Fruit fly (Drosophila melanogaster) whole organism, embryonic: Measurements from ENCODE around the gene CG15382.

Experiments
- Ada2b ChIP-seq: fragments of 200-800 bp; sonication (Bioruptor generic); IDR thresholded peaks from 2 replicates; pipeline ENCODE4 v1.3.6; 2022; ENCODE audit warnings: missing biosample characterization, missing genetic modification characterization
- CG10267 ChIP-seq: fragments of 200-800 bp; sonication (Bioruptor generic); optimal IDR thresholded peaks from 2 replicates; lab custom pipeline; 2018; ENCODE audit warnings: missing biosample characterization, mild to moderate bottlenecking, missing genetic modification characterization, moderate library complexity
- CG11723 ChIP-seq: fragments of 200-800 bp; sonication (Bioruptor generic); optimal IDR thresholded peaks from 2 replicates; lab custom pipeline; 2017; ENCODE audit warnings: missing biosample characterization, mild to moderate bottlenecking, missing genetic modification characterization
- CG12391 ChIP-seq: fragments of 200-800 bp; sonication (Bioruptor generic); optimal IDR thresholded peaks from 3 replicates; lab custom pipeline; 2018; ENCODE audit warnings: missing biosample characterization, mild to moderate bottlenecking, missing genetic modification characterization, moderate library complexity
- CG13287 ChIP-seq: fragments of 200-800 bp; sonication (Bioruptor generic); IDR thresholded peaks from 2 replicates; pipeline ENCODE4 v1.3.6; 2022; ENCODE audit warnings: missing biosample characterization, missing genetic modification characterization; ENCODE audit not compliant: partially characterized antibody
- CG13424 ChIP-seq: fragments of 200-800 bp; sonication (Bioruptor generic); optimal IDR thresholded peaks from 2 replicates; lab custom pipeline; 2019; ENCODE audit warnings: missing biosample characterization, mild to moderate bottlenecking, missing genetic modification characterization, moderate library complexity
- CG14860 ChIP-seq: fragments of 200-800 bp; sonication (Bioruptor generic); IDR thresholded peaks from 3 replicates; pipeline ENCODE4 v1.3.6; 2022; ENCODE audit warnings: missing biosample characterization, missing genetic modification characterization; ENCODE audit not compliant: partially characterized antibody
- CG15514 ChIP-seq: fragments of 200-800 bp; sonication (Bioruptor generic); optimal IDR thresholded peaks from 3 replicates; lab custom pipeline; 2017; ENCODE audit warnings: missing biosample characterization, missing genetic modification characterization, mild to moderate bottlenecking, moderate library complexity, missing genetic modification reagents
- CG16813 ChIP-seq: fragments of 200-800 bp; sonication (Bioruptor generic); IDR thresholded peaks from 3 replicates; pipeline ENCODE4 v1.3.6; 2022; ENCODE audit warnings: missing biosample characterization, missing genetic modification characterization; ENCODE audit not compliant: partially characterized antibody
- CG16863 ChIP-seq: fragments of 200-800 bp; sonication (Bioruptor generic); optimal IDR thresholded peaks from 3 replicates; lab custom pipeline; 2016; ENCODE audit warnings: missing biosample characterization, missing genetic modification characterization
- CG17359 ChIP-seq: fragments of 200-800 bp; sonication (Bioruptor generic); optimal IDR thresholded peaks from 3 replicates; lab custom pipeline; 2018; ENCODE audit warnings: missing biosample characterization, mild to moderate bottlenecking, missing genetic modification characterization, moderate library complexity
- CG18262 ChIP-seq: fragments of 200-800 bp; optimal IDR thresholded peaks from 3 replicates; lab custom pipeline; 2019; ENCODE audit warnings: missing biosample characterization, mild to moderate bottlenecking, missing genetic modification characterization, moderate library complexity
- CG34376 ChIP-seq: fragments of 200-800 bp; sonication (Bioruptor generic); optimal IDR thresholded peaks from 2 replicates; lab custom pipeline; 2018; ENCODE audit warnings: missing biosample characterization, mild to moderate bottlenecking, missing genetic modification characterization
- CG4328 ChIP-seq: fragments of 200-800 bp; sonication (Bioruptor generic); optimal IDR thresholded peaks from 3 replicates; lab custom pipeline; 2017; ENCODE audit warnings: missing biosample characterization, missing genetic modification reagents, missing genetic modification characterization
- CG6654 ChIP-seq: fragments of 200-800 bp; sonication (Bioruptor generic); optimal IDR thresholded peaks from 2 replicates; lab custom pipeline; 2017; ENCODE audit warnings: missing biosample characterization, mild to moderate bottlenecking, missing genetic modification characterization
- CG6683 ChIP-seq: fragments of 200-800 bp; sonication (Bioruptor generic); optimal IDR thresholded peaks from 2 replicates; lab custom pipeline; 2017; ENCODE audit warnings: missing biosample characterization, mild to moderate bottlenecking, missing genetic modification characterization, missing genetic modification reagents
- CG6765 ChIP-seq: fragments of 200-800 bp; sonication (Bioruptor generic); optimal IDR thresholded peaks from 3 replicates; lab custom pipeline; 2017; ENCODE audit warnings: missing biosample characterization, mild to moderate bottlenecking, missing genetic modification characterization
- CG7745 ChIP-seq: fragments of 200-800 bp; sonication (Bioruptor generic); optimal IDR thresholded peaks from 2 replicates; lab custom pipeline; 2018; ENCODE audit warnings: missing biosample characterization, mild to moderate bottlenecking, missing genetic modification characterization, moderate library complexity
- CG7963 ChIP-seq: fragments of 200-800 bp; sonication (Bioruptor generic); IDR thresholded peaks from 3 replicates; pipeline ENCODE4 v1.3.6; 2022; ENCODE audit warnings: missing biosample characterization, missing genetic modification characterization; ENCODE audit not compliant: partially characterized antibody
- CG9437 ChIP-seq: fragments of 200-800 bp; sonication (Bioruptor generic); optimal IDR thresholded peaks from 2 replicates; lab custom pipeline; 2018; ENCODE audit warnings: missing biosample characterization, mild to moderate bottlenecking, missing genetic modification characterization
- CHES-1-like ChIP-seq: fragments of 200-800 bp; sonication (Bioruptor generic); optimal IDR thresholded peaks from 2 replicates; lab custom pipeline; 2016; ENCODE audit warnings: missing biosample characterization, missing genetic modification characterization
- CoRest ChIP-seq: fragments of 200-800 bp; sonication (Bioruptor generic); optimal IDR thresholded peaks from 3 replicates; lab custom pipeline; 2018; ENCODE audit warnings: missing biosample characterization, mild to moderate bottlenecking, missing genetic modification characterization, moderate library complexity
- Dip3 ChIP-seq: fragments of 200-800 bp; sonication (Bioruptor generic); optimal IDR thresholded peaks from 3 replicates; lab custom pipeline; 2016; ENCODE audit warnings: missing biosample characterization, missing genetic modification characterization
- Dp ChIP-seq: fragments of 200-800 bp; sonication (Bioruptor generic); optimal IDR thresholded peaks from 2 replicates; lab custom pipeline; 2018; ENCODE audit warnings: missing biosample characterization, mild to moderate bottlenecking, missing genetic modification characterization, moderate library complexity
- Fer3 ChIP-seq: fragments of 200-800 bp; sonication (Bioruptor generic); optimal IDR thresholded peaks from 2 replicates; lab custom pipeline; 2018; ENCODE audit warnings: missing biosample characterization, mild to moderate bottlenecking, missing genetic modification characterization, moderate library complexity
- H2.0 ChIP-seq: fragments of 200-800 bp; sonication (Bioruptor generic); IDR thresholded peaks from 2 replicates; pipeline ENCODE4 v1.3.6; 2022; ENCODE audit warnings: missing biosample characterization, missing genetic modification characterization
- Hsf ChIP-seq: fragments of 200-800 bp; sonication (Bioruptor generic); optimal IDR thresholded peaks from 3 replicates; lab custom pipeline; 2016; ENCODE audit warnings: missing biosample characterization, missing genetic modification characterization
- Oli ChIP-seq: fragments of 200-800 bp; sonication (Bioruptor generic); optimal IDR thresholded peaks from 2 replicates; lab custom pipeline; 2018; ENCODE audit warnings: missing biosample characterization, mild to moderate bottlenecking, missing genetic modification characterization, moderate library complexity
- Sox102F ChIP-seq: fragments of 200-800 bp; sonication (Bioruptor generic); optimal IDR thresholded peaks from 2 replicates; lab custom pipeline; 2018; ENCODE audit warnings: missing biosample characterization, mild to moderate bottlenecking, missing genetic modification characterization, moderate library complexity
- Ssrp ChIP-seq: fragments of 200-800 bp; sonication (Bioruptor generic); optimal IDR thresholded peaks from 2 replicates; lab custom pipeline; 2018; ENCODE audit warnings: missing biosample characterization, mild to moderate bottlenecking, missing genetic modification characterization, moderate library complexity
- btn ChIP-seq: fragments of 200-800 bp; sonication (Bioruptor generic); optimal IDR thresholded peaks from 2 replicates; lab custom pipeline; 2016; ENCODE audit warnings: missing biosample characterization, missing genetic modification characterization
- corto ChIP-seq: fragments of 200-800 bp; sonication (Bioruptor generic); optimal IDR thresholded peaks from 2 replicates; lab custom pipeline; 2016; ENCODE audit warnings: missing biosample characterization, mild to moderate bottlenecking, missing genetic modification characterization, moderate library complexity
- dimm ChIP-seq: fragments of 200-800 bp; sonication (Bioruptor generic); IDR thresholded peaks from 2 replicates; pipeline ENCODE4 v1.3.6; 2022; ENCODE audit warnings: missing biosample characterization, missing genetic modification characterization
- ind ChIP-seq: fragments of 200-800 bp; sonication (Bioruptor generic); optimal IDR thresholded peaks from 3 replicates; lab custom pipeline; 2016; ENCODE audit warnings: missing biosample characterization, missing genetic modification characterization
- kah ChIP-seq: fragments of 200-800 bp; sonication (Bioruptor generic); optimal IDR thresholded peaks from 2 replicates; lab custom pipeline; 2018; ENCODE audit warnings: missing biosample characterization, mild to moderate bottlenecking, missing genetic modification characterization
- lmd ChIP-seq: fragments of 200-800 bp; sonication (Bioruptor generic); IDR thresholded peaks from 2 replicates; pipeline ENCODE4 v1.3.6; 2022; ENCODE audit warnings: missing biosample characterization, missing genetic modification characterization
- nerfin-1 ChIP-seq: fragments of 200-800 bp; sonication (Bioruptor generic); optimal IDR thresholded peaks from 3 replicates; lab custom pipeline; 2019; ENCODE audit warnings: missing biosample characterization, mild to moderate bottlenecking, missing genetic modification characterization, moderate library complexity
- pzg ChIP-seq: fragments of 200-800 bp; sonication (Bioruptor generic); optimal IDR thresholded peaks from 3 replicates; lab custom pipeline; 2018; ENCODE audit warnings: missing biosample characterization, mild to moderate bottlenecking, missing genetic modification characterization, moderate library complexity
- ranshi ChIP-seq: fragments of 200-800 bp; sonication (Bioruptor generic); IDR thresholded peaks from 2 replicates; pipeline ENCODE4 v1.3.6; 2022; ENCODE audit warnings: missing biosample characterization, missing genetic modification characterization
- scrt ChIP-seq: fragments of 200-800 bp; sonication (Bioruptor generic); optimal IDR thresholded peaks from 2 replicates; lab custom pipeline; 2018; ENCODE audit warnings: missing biosample characterization, mild to moderate bottlenecking, missing genetic modification characterization, moderate library complexity
- sr ChIP-seq: fragments of 200-800 bp; sonication (Bioruptor generic); IDR thresholded peaks from 3 replicates; pipeline ENCODE4 v1.3.6; 2022; ENCODE audit warnings: missing biosample characterization, missing genetic modification characterization
- ssp ChIP-seq: fragments of 200-800 bp; sonication (Bioruptor generic); IDR thresholded peaks from 2 replicates; pipeline ENCODE4 v1.3.6; 2022; ENCODE audit warnings: missing biosample characterization, missing genetic modification characterization
- ttk ChIP-seq: fragments of 200-800 bp; sonication (Bioruptor generic); IDR thresholded peaks from 2 replicates; pipeline ENCODE4 v2.1.2; 2022; ENCODE audit warnings: missing biosample characterization, missing genetic modification characterization
- unpg ChIP-seq: fragments of 200-800 bp; sonication (Bioruptor generic); optimal IDR thresholded peaks from 3 replicates; lab custom pipeline; 2018; ENCODE audit warnings: missing biosample characterization, mild to moderate bottlenecking, missing genetic modification characterization, moderate library complexity
- wek ChIP-seq: fragments of 200-800 bp; sonication (Bioruptor generic); optimal IDR thresholded peaks from 3 replicates; lab custom pipeline; 2018; ENCODE audit warnings: missing biosample characterization, mild to moderate bottlenecking, missing genetic modification characterization, moderate library complexity
- zf30C ChIP-seq: fragments of 200-800 bp; sonication (Bioruptor generic); optimal IDR thresholded peaks from 3 replicates; lab custom pipeline; 2018; ENCODE audit warnings: missing biosample characterization, mild to moderate bottlenecking, missing genetic modification characterization
- zfh1 ChIP-seq: fragments of 200-800 bp; sonication (Bioruptor generic); IDR thresholded peaks from 3 replicates; pipeline ENCODE4 v1.3.6; 2022; ENCODE audit warnings: missing biosample characterization, missing genetic modification characterization

CG15382 gene

dm6 chr2L:2175930-2176643 lies 20.5 kb downstream of the CG15382 start (continued):
- TF ChIP-seq CG15514 = peak; percentile 49
- peak; percentile 26 for TF ChIP-seq Dip3
- no peak for TF ChIP-seq CG16813
- TF ChIP-seq kah (GFP tag; lab: Kevin White, UChicago) = no peak
- TF ChIP-seq CG7745 (tag; lab: Kevin White, UChicago) = no peak
- no peak for TF ChIP-seq CG6683 (GFP tag; lab: Kevin White, UChicago)
- peak; percentile 71 for TF ChIP-seq CG13424 (tag; lab: Kevin White, UChicago)
- no peak for TF ChIP-seq CG4328 (GFP tag; lab: Kevin White, UChicago)
- TF ChIP-seq CG11723 (GFP tag; lab: Kevin White, UChicago) = no peak
- TF ChIP-seq dimm = no peak
- no peak for TF ChIP-seq CG14860 (GFP tag; lab: Robert Waterston, UW)
- TF ChIP-seq CG7963 = no peak
- TF ChIP-seq Oli = peak; percentile 65
- TF ChIP-seq Fer3 = peak; percentile 68
- TF ChIP-seq ind (GFP tag; lab: Kevin White, UChicago) = peak; percentile 24
- TF ChIP-seq CG13287 (GFP tag; lab: Robert Waterston, UW) = no peak
- peak; percentile 8 for TF ChIP-seq nerfin-1 (tag; lab: Kevin White, UChicago)
- TF ChIP-seq CoRest (tag; lab: Kevin White, UChicago) = peak; percentile 76
- TF ChIP-seq Sox102F (GFP tag; lab: Kevin White, UChicago) = peak; percentile 50
- no peak for TF ChIP-seq btn
- TF ChIP-seq, all 482 proteins: peak for 158

- TF ChIP-seq zfh1 (GFP tag; lab: Robert Waterston, UW) = peak; percentile 49; the same call in 1 of the 3 replicates
- TF ChIP-seq ranshi = 0 out of 2 replicates have a peak, but pooled peaks have one; percentile 13
- no peak for TF ChIP-seq ttk (GFP tag; lab: Robert Waterston, UW)
- TF ChIP-seq CG6654 (GFP tag; lab: Kevin White, UChicago) = no peak
- TF ChIP-seq lmd (GFP tag; lab: Robert Waterston, UW) = peak; percentile 55
- TF ChIP-seq Dp (GFP tag; lab: Kevin White, UChicago) = no peak
- TF ChIP-seq CG34376 (GFP tag; lab: Kevin White, UChicago) = no peak
- TF ChIP-seq pzg (GFP tag; lab: Kevin White, UChicago) = no peak
- peak; percentile 49 for TF ChIP-seq CHES-1-like (GFP tag; lab: Kevin White, UChicago)
- TF ChIP-seq CG9437 (GFP tag; lab: Kevin White, UChicago) = peak; percentile 29
- peak; percentile 59 for TF ChIP-seq Hsf
- no peak for TF ChIP-seq zf30C (GFP tag; lab: Kevin White, UChicago)
- peak; percentile 61 for TF ChIP-seq Ada2b (GFP tag; lab: Robert Waterston, UW)
- peak; percentile 53 for TF ChIP-seq corto
- peak; percentile 26 for TF ChIP-seq CG12391
- TF ChIP-seq unpg (GFP tag; lab: Kevin White, UChicago) = peak; percentile 54
- peak; percentile 35; the same call in 1 of the 2 replicates for TF ChIP-seq ssp (GFP tag; lab: Robert Waterston, UW)
- TF ChIP-seq CG17359 = peak; percentile 22
- peak; percentile 5 for TF ChIP-seq CG10267
- TF ChIP-seq CG16863 (GFP tag; lab: Kevin White, UChicago) = peak; percentile 61
- TF ChIP-seq CG18262 = peak; percentile 37
- 0 out of 2 replicates have a peak, but pooled peaks have one; percentile 17 for TF ChIP-seq H2.0 (GFP tag; lab: Robert Waterston, UW)
- TF ChIP-seq Ssrp (tag; lab: Kevin White, UChicago) = peak; percentile 11
- TF ChIP-seq CG6765 = no peak
- no peak for TF ChIP-seq sr (GFP tag; lab: Robert Waterston, UW)
- TF ChIP-seq CG15514 = peak; percentile 30
- peak; percentile 6 for TF ChIP-seq wek (GFP tag; lab: Kevin White, UChicago)
- TF ChIP-seq scrt = no peak
Observed at dm6 chr2L:2177312-2177968, 21.9 kb downstream of the CG15382 start.
